Fruit fly (Drosophila melanogaster) whole organism, embryonic: Measurements from ENCODE around the gene cno.

Experiments
- Atf-2 ChIP-seq: fragments of 200-800 bp; sonication (Bioruptor generic); optimal IDR thresholded peaks from 2 replicates; lab custom pipeline; 2016; ENCODE audit warnings: missing biosample characterization, missing genetic modification characterization
- Atf3 ChIP-seq: fragments of 200-800 bp; sonication (Bioruptor generic); optimal IDR thresholded peaks from 3 replicates; lab custom pipeline; 2016; ENCODE audit warnings: missing biosample characterization, missing genetic modification characterization
- Blimp-1 ChIP-seq: fragments of 200-800 bp; sonication (Bioruptor generic); optimal IDR thresholded peaks from 3 replicates; lab custom pipeline; 2018; ENCODE audit warnings: missing biosample characterization, missing genetic modification characterization, mild to moderate bottlenecking, moderate library complexity, missing genetic modification reagents
- CG10543 ChIP-seq: fragments of 200-800 bp; sonication (Bioruptor generic); optimal IDR thresholded peaks from 3 replicates; lab custom pipeline; 2017; ENCODE audit warnings: missing biosample characterization, mild to moderate bottlenecking, missing genetic modification characterization, moderate library complexity
- CG10565 ChIP-seq: fragments of 200-800 bp; sonication (Bioruptor generic); optimal IDR thresholded peaks from 3 replicates; lab custom pipeline; 2016; ENCODE audit warnings: missing biosample characterization, mild to moderate bottlenecking, missing genetic modification characterization
- CG11723 ChIP-seq: fragments of 200-800 bp; sonication (Bioruptor generic); optimal IDR thresholded peaks from 2 replicates; lab custom pipeline; 2017; ENCODE audit warnings: missing biosample characterization, mild to moderate bottlenecking, missing genetic modification characterization
- CG1529 ChIP-seq: fragments of 200-800 bp; sonication (Bioruptor generic); optimal IDR thresholded peaks from 3 replicates; lab custom pipeline; 2018; ENCODE audit warnings: missing biosample characterization, missing genetic modification characterization
- CG31441 ChIP-seq: fragments of 200-800 bp; sonication (Bioruptor generic); IDR thresholded peaks from 2 replicates; pipeline ENCODE4 v1.3.6; 2022; ENCODE audit warnings: missing biosample characterization, missing genetic modification characterization
- CG34376 ChIP-seq: fragments of 200-800 bp; sonication (Bioruptor generic); optimal IDR thresholded peaks from 2 replicates; lab custom pipeline; 2018; ENCODE audit warnings: missing biosample characterization, mild to moderate bottlenecking, missing genetic modification characterization
- CG4424 ChIP-seq: fragments of 200-800 bp; sonication (Bioruptor generic); optimal IDR thresholded peaks from 3 replicates; lab custom pipeline; 2016; ENCODE audit warnings: missing biosample characterization, missing genetic modification characterization
- CG4707 ChIP-seq: fragments of 200-800 bp; sonication (Bioruptor generic); optimal IDR thresholded peaks from 2 replicates; lab custom pipeline; 2018; ENCODE audit warnings: missing biosample characterization, mild to moderate bottlenecking, missing genetic modification characterization, moderate library complexity
- CG6254 ChIP-seq: fragments of 200-800 bp; sonication (Bioruptor generic); optimal IDR thresholded peaks from 3 replicates; lab custom pipeline; 2017; ENCODE audit warnings: mild to moderate bottlenecking, missing biosample characterization, missing genetic modification reagents, missing genetic modification characterization
- CG6272 ChIP-seq: fragments of 200-800 bp; sonication (Bioruptor generic); IDR thresholded peaks from 2 replicates; pipeline ENCODE4 v1.3.6; 2022; ENCODE audit warnings: missing biosample characterization, missing genetic modification characterization
- CG6683 ChIP-seq: fragments of 200-800 bp; sonication (Bioruptor generic); optimal IDR thresholded peaks from 2 replicates; lab custom pipeline; 2017; ENCODE audit warnings: missing biosample characterization, mild to moderate bottlenecking, missing genetic modification characterization, missing genetic modification reagents
- CG7987 ChIP-seq: fragments of 200-800 bp; sonication (Bioruptor generic); optimal IDR thresholded peaks from 2 replicates; lab custom pipeline; 2018; ENCODE audit warnings: missing biosample characterization, mild to moderate bottlenecking, missing genetic modification characterization, moderate library complexity
- CG8944 ChIP-seq: fragments of 200-800 bp; sonication (Bioruptor generic); optimal IDR thresholded peaks from 3 replicates; lab custom pipeline; 2016; ENCODE audit warnings: missing biosample characterization, missing genetic modification characterization
- CG9727 ChIP-seq: fragments of 200-800 bp; sonication (Bioruptor generic); optimal IDR thresholded peaks from 3 replicates; lab custom pipeline; 2017; ENCODE audit warnings: missing biosample characterization, mild to moderate bottlenecking, missing genetic modification characterization
- CHES-1-like ChIP-seq: fragments of 200-800 bp; sonication (Bioruptor generic); optimal IDR thresholded peaks from 2 replicates; lab custom pipeline; 2016; ENCODE audit warnings: missing biosample characterization, missing genetic modification characterization
- CrebB ChIP-seq: fragments of 200-800 bp; sonication (Bioruptor generic); optimal IDR thresholded peaks from 3 replicates; lab custom pipeline; 2018; ENCODE audit warnings: missing biosample characterization, mild to moderate bottlenecking, missing genetic modification characterization
- Dll ChIP-seq: fragments of 200-800 bp; sonication (Bioruptor generic); IDR thresholded peaks from 4 replicates; pipeline ENCODE4 v1.3.6; 2022; ENCODE audit warnings: missing biosample characterization, missing genetic modification characterization; ENCODE audit not compliant: partially characterized antibody
- ERR ChIP-seq: fragments of 200-800 bp; sonication (Bioruptor generic); optimal IDR thresholded peaks from 2 replicates; lab custom pipeline; 2016; ENCODE audit warnings: missing biosample characterization, missing genetic modification characterization
- Eip74EF ChIP-seq, 2 experiments: fragments of 200-800 bp in 1 of 2; fragments of >200 bp in 1 of 2; sonication (Bioruptor generic) in 1 of 2; optimal IDR thresholded peaks; 2 replicates each; lab custom pipeline; 2017 to 2019; ENCODE audit warnings: missing biosample characterization in 2 of 2, missing genetic modification characterization in 2 of 2, mild to moderate bottlenecking in 1 of 2, moderate library complexity in 1 of 2
- Elba2 ChIP-seq: fragments of 200-800 bp; sonication (Bioruptor generic); optimal IDR thresholded peaks from 3 replicates; lab custom pipeline; 2016; ENCODE audit warnings: missing biosample characterization, missing genetic modification characterization
- Fer2 ChIP-seq: fragments of 200-800 bp; sonication (Bioruptor generic); optimal IDR thresholded peaks from 2 replicates; lab custom pipeline; 2018; ENCODE audit warnings: missing biosample characterization, mild to moderate bottlenecking, missing genetic modification characterization, moderate library complexity
- Hsf ChIP-seq: fragments of 200-800 bp; sonication (Bioruptor generic); optimal IDR thresholded peaks from 3 replicates; lab custom pipeline; 2016; ENCODE audit warnings: missing biosample characterization, missing genetic modification characterization
- Lim3 ChIP-seq: fragments of 200-800 bp; sonication (Bioruptor generic); IDR thresholded peaks from 2 replicates; pipeline ENCODE4 v1.3.6; 2022; ENCODE audit warnings: missing biosample characterization, missing genetic modification characterization
- MESR4 ChIP-seq: fragments of 200-800 bp; sonication (Bioruptor generic); optimal IDR thresholded peaks from 2 replicates; lab custom pipeline; 2018; ENCODE audit warnings: missing biosample characterization, mild to moderate bottlenecking, missing genetic modification characterization, moderate library complexity
- NC2β ChIP-seq: fragments of 200-800 bp; sonication (Bioruptor generic); optimal IDR thresholded peaks from 2 replicates; lab custom pipeline; 2016; ENCODE audit warnings: missing biosample characterization, missing genetic modification characterization
- NK7.1 ChIP-seq: fragments of 200-800 bp; sonication (Bioruptor generic); optimal IDR thresholded peaks from 3 replicates; lab custom pipeline; 2016; ENCODE audit warnings: missing biosample characterization, missing genetic modification characterization
- Opbp ChIP-seq: fragments of 200-800 bp; sonication (Bioruptor generic); IDR thresholded peaks from 3 replicates; pipeline ENCODE4 v1.3.6; 2022; ENCODE audit warnings: missing biosample characterization, missing genetic modification characterization; ENCODE audit not compliant: partially characterized antibody
- Sox100B ChIP-seq: fragments of 200-800 bp; sonication (Bioruptor generic); optimal IDR thresholded peaks from 3 replicates; lab custom pipeline; 2018; ENCODE audit warnings: missing biosample characterization, mild to moderate bottlenecking, missing genetic modification characterization
- Spps ChIP-seq: fragments of 200-800 bp; sonication (Bioruptor generic); optimal IDR thresholded peaks from 2 replicates; lab custom pipeline; 2018; ENCODE audit warnings: missing biosample characterization, mild to moderate bottlenecking, missing genetic modification characterization
- YL-1 ChIP-seq: fragments of 200-800 bp; sonication (Bioruptor generic); optimal IDR thresholded peaks from 3 replicates; lab custom pipeline; 2017; ENCODE audit warnings: missing biosample characterization, mild to moderate bottlenecking, missing genetic modification characterization
- abd-A ChIP-seq: fragments of 200-800 bp; sonication (Bioruptor generic); optimal IDR thresholded peaks from 3 replicates; lab custom pipeline; 2019; ENCODE audit warnings: missing biosample characterization, mild to moderate bottlenecking, missing genetic modification characterization, moderate library complexity
- chn ChIP-seq: fragments of 200-800 bp; sonication (Bioruptor generic); optimal IDR thresholded peaks from 2 replicates; lab custom pipeline; 2016; ENCODE audit warnings: missing biosample characterization, missing genetic modification characterization
- dan ChIP-seq: fragments of 200-800 bp; sonication (Bioruptor generic); IDR thresholded peaks from 2 replicates; pipeline ENCODE4 v1.3.6; 2022; ENCODE audit warnings: missing biosample characterization, missing genetic modification characterization
- dm ChIP-seq: fragments of 200-800 bp; sonication (Bioruptor generic); optimal IDR thresholded peaks from 3 replicates; lab custom pipeline; 2016; ENCODE audit warnings: missing biosample characterization, missing genetic modification characterization
- her ChIP-seq: fragments of 200-800 bp; sonication (Bioruptor generic); optimal IDR thresholded peaks from 2 replicates; lab custom pipeline; 2016; ENCODE audit warnings: missing biosample characterization, missing genetic modification characterization
- kah ChIP-seq: fragments of 200-800 bp; sonication (Bioruptor generic); optimal IDR thresholded peaks from 2 replicates; lab custom pipeline; 2018; ENCODE audit warnings: missing biosample characterization, mild to moderate bottlenecking, missing genetic modification characterization
- lilli ChIP-seq: fragments of 200-800 bp; sonication (Bioruptor generic); optimal IDR thresholded peaks from 3 replicates; lab custom pipeline; 2016; ENCODE audit warnings: missing biosample characterization, missing genetic modification characterization
- pb ChIP-seq: fragments of 200-800 bp; sonication (Bioruptor generic); optimal IDR thresholded peaks from 3 replicates; lab custom pipeline; 2016; ENCODE audit warnings: missing biosample characterization, missing genetic modification characterization
- prd ChIP-seq, 3 experiments: fragments of >200 bp in 2 of 3; fragments of 200-800 bp in 1 of 3; sonication (Bioruptor generic) in 1 of 3; optimal IDR thresholded peaks in 2 of 3; IDR thresholded peaks in 1 of 3; 2 replicates in 2 of 3; 3 replicates in 1 of 3; pipeline versions ENCODE4 v1.3.6 to Lab custom; 2017 to 2022; ENCODE audit warnings: missing biosample characterization in 1 of 3, missing genetic modification characterization in 1 of 3
- sim ChIP-seq: fragments of 200-800 bp; sonication (Bioruptor generic); IDR thresholded peaks from 2 replicates; pipeline ENCODE4 v1.3.6; 2022; ENCODE audit warnings: missing biosample characterization, missing genetic modification characterization
- usp ChIP-seq: fragments of >200 bp; optimal IDR thresholded peaks from 2 replicates; lab custom pipeline; 2017; ENCODE audit warnings: missing biosample characterization, missing genetic modification characterization
- wek ChIP-seq: fragments of 200-800 bp; sonication (Bioruptor generic); optimal IDR thresholded peaks from 3 replicates; lab custom pipeline; 2018; ENCODE audit warnings: missing biosample characterization, mild to moderate bottlenecking, missing genetic modification characterization, moderate library complexity
- zf30C ChIP-seq: fragments of 200-800 bp; sonication (Bioruptor generic); optimal IDR thresholded peaks from 3 replicates; lab custom pipeline; 2018; ENCODE audit warnings: missing biosample characterization, mild to moderate bottlenecking, missing genetic modification characterization

The cno gene

dm6 chr3R:5251243-5251865 is 34.1 kb upstream of the cno start, which contains the start of gene CtsF (continued):
- no peak for TF ChIP-seq CG1529 (GFP tag; lab: Kevin White, UChicago)
- no peak for TF ChIP-seq CG4707 (GFP tag; lab: Kevin White, UChicago)
- peak; percentile 99 for TF ChIP-seq Opbp (GFP tag; lab: Robert Waterston, UW)

dm6 chr3R:5250530-5251242 is 33.4 kb upstream of the cno start:
- TF ChIP-seq sim = no peak
- TF ChIP-seq Hsf (GFP tag; lab: Kevin White, UChicago) = peak; percentile 7
- no peak for TF ChIP-seq CG6272 (GFP tag; lab: Robert Waterston, UW)
- no peak for TF ChIP-seq usp
- no peak for TF ChIP-seq CG8944 (GFP tag; lab: Kevin White, UChicago)
- TF ChIP-seq Spps = no peak
- TF ChIP-seq CG10565 = no peak
- no peak for TF ChIP-seq CG31441 (GFP tag; lab: Robert Waterston, UW)
- TF ChIP-seq MESR4 (GFP tag; lab: Kevin White, UChicago) = no peak
- no peak for TF ChIP-seq Sox100B (GFP tag; lab: Kevin White, UChicago)
- TF ChIP-seq kah (GFP tag; lab: Kevin White, UChicago) = no peak
- TF ChIP-seq Lim3 (GFP tag; lab: Robert Waterston, UW) = no peak
- no peak for TF ChIP-seq CG34376 (GFP tag; lab: Kevin White, UChicago)
- TF ChIP-seq Atf3 (GFP tag; lab: Kevin White, UChicago) = no peak
- no peak for TF ChIP-seq CG10543 (GFP tag; lab: Kevin White, UChicago)
- no peak for TF ChIP-seq CG7987 (GFP tag; lab: Kevin White, UChicago)
- no peak for TF ChIP-seq chn (GFP tag; lab: Kevin White, UChicago)
- no peak for TF ChIP-seq Dll
- TF ChIP-seq CHES-1-like (GFP tag; lab: Kevin White, UChicago) = no peak
- peak; percentile 8 for TF ChIP-seq CG9727 (GFP tag; lab: Kevin White, UChicago)
- no peak for TF ChIP-seq pb (GFP tag; lab: Kevin White, UChicago)
- no peak for TF ChIP-seq her (GFP tag; lab: Kevin White, UChicago)
- no peak for TF ChIP-seq NK7.1 (GFP tag; lab: Kevin White, UChicago)
- TF ChIP-seq Blimp-1 (GFP tag; lab: Kevin White, UChicago) = no peak
- peak; percentile 13 for TF ChIP-seq lilli (GFP tag; lab: Kevin White, UChicago)
- no peak for TF ChIP-seq Fer2 (tag; lab: Kevin White, UChicago)
- TF ChIP-seq CG6683 = no peak
- TF ChIP-seq YL-1 (GFP tag; lab: Kevin White, UChicago) = no peak
- no peak for TF ChIP-seq Atf-2 (GFP tag; lab: Kevin White, UChicago)
- TF ChIP-seq dan (GFP tag; lab: Robert Waterston, UW) = no peak
- no peak for TF ChIP-seq CrebB (tag; lab: Kevin White, UChicago)
- TF ChIP-seq CG4424 (GFP tag; lab: Kevin White, UChicago) = peak; percentile 7
- TF ChIP-seq prd (optimal IDR thresholded peaks at IDR 0.05; lab: Kevin White, UChicago) = no peak
- TF ChIP-seq prd (GFP tag; IDR thresholded peaks at IDR 0.05; lab: Robert Waterston, UW) = peak; percentile 21; the same call in 1 of the 3 replicates
- no peak for TF ChIP-seq wek
- TF ChIP-seq dm (GFP tag; lab: Kevin White, UChicago) = no peak
- TF ChIP-seq ERR = no peak
- TF ChIP-seq abd-A (tag; lab: Kevin White, UChicago) = no peak
- peak; percentile 63 for TF ChIP-seq zf30C (GFP tag; lab: Kevin White, UChicago)
- no peak for TF ChIP-seq CG6254 (GFP tag; lab: Kevin White, UChicago)
- no peak for TF ChIP-seq NC2β (GFP tag; lab: Kevin White, UChicago)
- no peak for TF ChIP-seq Elba2 (GFP tag; lab: Kevin White, UChicago)
- no peak for TF ChIP-seq Eip74EF (GFP tag; optimal IDR thresholded peaks at IDR 0.05; lab: Kevin White, UChicago)
- TF ChIP-seq CG11723 (GFP tag; lab: Kevin White, UChicago) = no peak
